Fruit fly (Drosophila melanogaster): ENCODE data around the gene wkd.

wkd gene

dm6 chr3R:11613252-11614036, 32.1 kb downstream of the wkd start (continued):
- TF ChIP-seq pb (GFP tag; optimal IDR thresholded peaks at IDR 0.05) (no peak), tx (GFP tag; optimal IDR thresholded peaks at IDR 0.05) (peak; percentile 42), hb (GFP tag; IDR thresholded peaks at IDR 0.05; ENCODE audit: partially characterized antibody) (no peak), CG10565 (GFP tag; optimal IDR thresholded peaks at IDR 0.05) (no peak), sc (optimal IDR thresholded peaks at IDR 0.05) (no peak), sc (GFP tag; optimal IDR thresholded peaks at IDR 0.05) (peak; percentile 22), NC2β (GFP tag; optimal IDR thresholded peaks at IDR 0.05) (peak; percentile 68), Dad (GFP tag; optimal IDR thresholded peaks at IDR 0.05) (peak; percentile 47), peb (GFP tag; IDR thresholded peaks at IDR 0.05) (no peak), CG3407 (GFP tag; optimal IDR thresholded peaks at IDR 0.05) (no peak), NfI (GFP tag; optimal IDR thresholded peaks at IDR 0.05) (peak; percentile 64), CG18476 (GFP tag; optimal IDR thresholded peaks at IDR 0.05) (peak; percentile 0), CG5953 (GFP tag; IDR thresholded peaks at IDR 0.05) (no peak), Antp (GFP tag; optimal IDR thresholded peaks at IDR 0.05) (peak; percentile 22), CG8388 (GFP tag; optimal IDR thresholded peaks at IDR 0.05) (no peak), Poxn (GFP tag; IDR thresholded peaks at IDR 0.05) (no peak), gfzf (GFP tag; optimal IDR thresholded peaks at IDR 0.05) (peak; percentile 3), tin (GFP tag; optimal IDR thresholded peaks at IDR 0.05) (peak; percentile 66), H15 (GFP tag; IDR thresholded peaks at IDR 0.05) (peak; percentile 75), Drgx (GFP tag; IDR thresholded peaks at IDR 0.05) (no peak), lov (optimal IDR thresholded peaks at IDR 0.05) (no peak), lov (GFP tag; IDR thresholded peaks at IDR 0.05) (peak; percentile 72; the same call in 1 of the 3 replicates), slp2 (GFP tag; optimal IDR thresholded peaks at IDR 0.05) (peak; percentile 24), Ets97D (GFP tag; optimal IDR thresholded peaks at IDR 0.05) (peak; percentile 50), lab (GFP tag; optimal IDR thresholded peaks at IDR 0.05) (peak; percentile 33), CG6254 (GFP tag; optimal IDR thresholded peaks at IDR 0.05) (no peak), sr (GFP tag; IDR thresholded peaks at IDR 0.05) (no peak), CG12391 (tag; optimal IDR thresholded peaks at IDR 0.05) (peak; percentile 56), CG15696 (tag; optimal IDR thresholded peaks at IDR 0.05) (peak; percentile 78), CG11398 (GFP tag; optimal IDR thresholded peaks at IDR 0.05) (peak; percentile 45), CG7987 (GFP tag; optimal IDR thresholded peaks at IDR 0.05) (peak; percentile 48), CG13287 (GFP tag; IDR thresholded peaks at IDR 0.05; ENCODE audit: partially characterized antibody) (peak; percentile 18; the same call in 1 of the 2 replicates), Bdp1 (GFP tag; optimal IDR thresholded peaks at IDR 0.05) (peak; percentile 35), Dek (tag; optimal IDR thresholded peaks at IDR 0.05) (peak; percentile 56), CG7271 (tag; optimal IDR thresholded peaks at IDR 0.05) (no peak), CG34224 (GFP tag; IDR thresholded peaks at IDR 0.05; ENCODE audit: partially characterized antibody) (no peak), CG6813 (GFP tag; optimal IDR thresholded peaks at IDR 0.05) (peak; percentile 34), CG9797 (GFP tag; optimal IDR thresholded peaks at IDR 0.05) (no peak), chm (GFP tag; IDR thresholded peaks at IDR 0.05) (peak; percentile 12; the same call in 1 of the 2 replicates), CG16863 (GFP tag; optimal IDR thresholded peaks at IDR 0.05) (peak; percentile 34), Eip74EF (GFP tag; optimal IDR thresholded peaks at IDR 0.05) (peak in 1 of 2 experiments; percentile 51), chif (GFP tag; optimal IDR thresholded peaks at IDR 0.05) (peak; percentile 61 to 89), danr (GFP tag; IDR thresholded peaks at IDR 0.05) (peak; percentile 60), CG10267 (tag; optimal IDR thresholded peaks at IDR 0.05) (peak; percentile 65), CG7839 (tag; optimal IDR thresholded peaks at IDR 0.05) (peak; percentile 71), eve (GFP tag; optimal IDR thresholded peaks at IDR 0.05) (peak in 1 of 2 experiments; percentile 18), CG17328 (GFP tag; IDR thresholded peaks at IDR 0.05) (peak; percentile 56; the same call in 1 of the 2 replicates), CG18619 (GFP tag; optimal IDR thresholded peaks at IDR 0.05) (peak; percentile 32), Dref (GFP tag; IDR thresholded peaks at IDR 0.05) (no peak)

All from whole organism, embryonic.